Worm (Caenorhabditis elegans): ENCODE data around the gene ZC8.6.

ZC8.6 gene

DNA sequence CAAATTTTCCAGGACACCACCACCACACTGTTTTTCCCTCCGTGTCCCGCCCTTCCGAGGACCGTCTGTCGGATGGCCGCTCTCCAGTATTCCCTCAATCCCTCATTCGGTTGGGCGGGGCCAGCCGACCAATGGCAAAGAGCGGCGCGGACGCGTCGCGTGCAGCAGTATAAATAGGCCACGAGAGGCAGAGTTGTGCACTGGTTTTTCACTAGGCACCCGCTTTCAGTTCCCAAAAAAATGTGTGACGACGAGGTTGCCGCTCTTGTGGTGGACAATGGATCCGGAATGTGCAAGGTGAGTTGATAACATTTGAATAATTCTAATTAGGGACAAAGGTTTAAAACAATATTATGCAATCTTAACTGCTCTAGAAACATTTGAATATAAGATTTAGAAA, 37.0 kb downstream of the ZC8.6 start, which contains the start of gene act-4 (continued):
- TF ChIP-seq nhr-27 (tag; optimal IDR thresholded peaks at IDR 0.05) (no peak), aptf-3 (GFP tag; IDR thresholded peaks at IDR 0.05) (no peak), ama-1 (optimal IDR thresholded peaks at IDR 0.05) (peak; percentile 84), ama-1 (GFP tag; optimal IDR thresholded peaks at IDR 0.05) (peak in 1 of 2 experiments; percentile 26), cebp-1 (GFP tag; IDR thresholded peaks at IDR 0.05) (no peak), cebp-1 (tag; optimal IDR thresholded peaks at IDR 0.05) (peak; percentile 58), mcd-1 (GFP tag; IDR thresholded peaks at IDR 0.05) (peak; percentile 48; the same call in 1 of the 2 replicates), Y53F4B.3 (GFP tag; IDR thresholded peaks at IDR 0.05) (no peak), tlf-1 (GFP tag; optimal IDR thresholded peaks at IDR 0.05) (no peak), rcor-1 (GFP tag; IDR thresholded peaks at IDR 0.05) (no peak), K12H6.12 (tag; optimal IDR thresholded peaks at IDR 0.05) (peak; percentile 48), ceh-40 (GFP tag; IDR thresholded peaks at IDR 0.05) (no peak), sdz-38 (tag; optimal IDR thresholded peaks at IDR 0.05) (no peak), zfh-2 (GFP tag; conservative IDR thresholded peaks at IDR 0.05) (peak; percentile 97), nhr-90 (tag; optimal IDR thresholded peaks at IDR 0.05) (no peak), snpc-3.4 (tag; optimal IDR thresholded peaks at IDR 0.05) (no peak), unc-62 (GFP tag; optimal IDR thresholded peaks at IDR 0.05) (no peak), hmg-20 (GFP tag; IDR thresholded peaks at IDR 0.05) (no peak), egl-18 (GFP tag; IDR thresholded peaks at IDR 0.05) (0 out of 2 replicates have a peak, but pooled peaks have one; percentile 45), dox-1 (GFP tag; IDR thresholded peaks at IDR 0.05) (peak; percentile 23; the same call in 1 of the 2 replicates), nfya-1 (tag; optimal IDR thresholded peaks at IDR 0.05; ENCODE audit: borderline replicate concordance, insufficient read depth) (no peak), K11D2.4 (GFP tag; IDR thresholded peaks at IDR 0.05) (0 out of 2 replicates have a peak, but pooled peaks have one; percentile 43), tbp1 (GFP tag; optimal IDR thresholded peaks at IDR 0.05) (peak; percentile 50), die-1 (tag; optimal IDR thresholded peaks at IDR 0.05) (peak; percentile 5), mel-28 (tag; optimal IDR thresholded peaks at IDR 0.05; ENCODE audit: borderline replicate concordance) (no peak), him-1 (tag; optimal IDR thresholded peaks at IDR 0.05) (no peak)

- TF ChIP-seq zfh-2 (GFP tag; conservative IDR thresholded peaks at IDR 0.05), result 0 out of 2 replicates have a peak, but pooled peaks have one; percentile 30
- no peak for TF ChIP-seq Y53G8AR.9 (GFP tag; conservative IDR thresholded peaks at IDR 0.05)
Measured at ce11 chrX:4959440-4959839, 38.0 kb downstream of the ZC8.6 start.

ce11 chrX:4958986-4959385, 38.4 kb downstream of the ZC8.6 start:
- TF ChIP-seq nhr-179 (tag; optimal IDR thresholded peaks at IDR 0.05) (no peak), F39B2.1 (GFP tag; IDR thresholded peaks at IDR 0.05) (no peak), ztf-18 (tag; optimal IDR thresholded peaks at IDR 0.05) (no peak)

ce11 chrX:4957259-4957658, 40.1 kb downstream of the ZC8.6 start, which contains the start of gene M03F4.4:
Gene M03F4.4 (minus strand): TSS chrX:4957418.
- TF ChIP-seq lin-40 (tag; optimal IDR thresholded peaks at IDR 0.05) (no peak), egrh-3 (GFP tag; IDR thresholded peaks at IDR 0.05) (no peak), lsy-27 (tag; optimal IDR thresholded peaks at IDR 0.05; ENCODE audit: borderline replicate concordance, insufficient read depth) (no peak), D2030.7 (GFP tag; IDR thresholded peaks at IDR 0.05) (no peak), zfh-2 (GFP tag; conservative IDR thresholded peaks at IDR 0.05) (peak; percentile 66), dox-1 (GFP tag; IDR thresholded peaks at IDR 0.05) (no peak), F33H1.4 (GFP tag; IDR thresholded peaks at IDR 0.05) (no peak)

Measured in whole organism, young adult.